Worm (Caenorhabditis elegans): ENCODE results near the gene egl-44.

DNA sequence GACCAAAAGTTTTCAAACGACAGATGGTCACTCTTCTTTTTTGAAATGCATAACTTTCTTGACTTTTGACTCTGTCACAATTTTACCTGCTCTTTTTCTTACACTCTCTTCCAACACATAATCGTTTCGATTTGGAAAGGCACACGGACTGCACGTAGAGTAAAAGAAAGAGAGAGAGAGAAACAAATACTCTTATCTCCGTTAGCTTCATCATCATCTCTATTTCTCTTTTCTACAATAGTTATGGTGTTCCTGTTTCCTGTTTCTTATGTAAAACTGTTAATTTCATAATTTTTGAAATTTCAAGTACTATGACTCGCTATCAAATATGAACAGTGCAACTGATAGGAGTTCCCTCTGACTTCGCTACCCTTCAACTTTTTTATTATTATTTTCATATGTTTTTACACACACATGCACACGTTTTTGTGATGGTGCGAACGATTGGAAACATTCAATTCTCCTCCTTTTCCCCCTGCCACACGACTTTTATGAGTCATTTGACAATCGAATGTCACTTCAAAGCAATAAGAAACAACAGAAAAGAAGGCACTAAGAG, 1.6 kb downstream of the egl-44 start:
- TF ChIP-seq pag-3 (tag; optimal IDR thresholded peaks at IDR 0.05; ENCODE audit: borderline replicate concordance, insufficient read depth) (no peak), hlh-4 (tag; optimal IDR thresholded peaks at IDR 0.05) (no peak), ceh-82 (tag; optimal IDR thresholded peaks at IDR 0.05) (no peak), zag-1 (tag; optimal IDR thresholded peaks at IDR 0.05) (no peak), ztf-11 (tag; optimal IDR thresholded peaks at IDR 0.05) (no peak), lin-39 (tag; optimal IDR thresholded peaks at IDR 0.05) (no peak), lin-13 (GFP tag; optimal IDR thresholded peaks at IDR 0.05) (no peak), unc-130 (tag; optimal IDR thresholded peaks at IDR 0.05) (no peak), pax-3 (tag; optimal IDR thresholded peaks at IDR 0.05) (no peak)
